Fruit fly (Drosophila melanogaster) whole organism, embryonic: Measurements from ENCODE around the gene CG12096.

Experiments used
- BtbVII ChIP-seq: fragments of 200-800 bp; sonication (Bioruptor generic); optimal IDR thresholded peaks from 3 replicates; lab custom pipeline; 2017; ENCODE audit warnings: missing biosample characterization, mild to moderate bottlenecking, missing genetic modification characterization
- CG10543 ChIP-seq: fragments of 200-800 bp; sonication (Bioruptor generic); optimal IDR thresholded peaks from 3 replicates; lab custom pipeline; 2017; ENCODE audit warnings: missing biosample characterization, mild to moderate bottlenecking, missing genetic modification characterization, moderate library complexity
- CG10565 ChIP-seq: fragments of 200-800 bp; sonication (Bioruptor generic); optimal IDR thresholded peaks from 3 replicates; lab custom pipeline; 2016; ENCODE audit warnings: missing biosample characterization, mild to moderate bottlenecking, missing genetic modification characterization
- CG12659 ChIP-seq: fragments of 200-800 bp; sonication (Bioruptor generic); optimal IDR thresholded peaks from 3 replicates; lab custom pipeline; 2017; ENCODE audit warnings: mild to moderate bottlenecking, missing biosample characterization, missing genetic modification reagents, missing genetic modification characterization
- CG14441 ChIP-seq: fragments of 200-800 bp; sonication (Bioruptor generic); IDR thresholded peaks from 2 replicates; pipeline ENCODE4 v1.3.6; 2022; ENCODE audit warnings: missing biosample characterization, missing genetic modification characterization
- CG1603 ChIP-seq: fragments of 200-800 bp; sonication (Bioruptor generic); optimal IDR thresholded peaks from 2 replicates; lab custom pipeline; 2019; ENCODE audit warnings: missing biosample characterization, mild to moderate bottlenecking, missing genetic modification characterization, moderate library complexity
- CG17359 ChIP-seq: fragments of 200-800 bp; sonication (Bioruptor generic); optimal IDR thresholded peaks from 3 replicates; lab custom pipeline; 2018; ENCODE audit warnings: missing biosample characterization, mild to moderate bottlenecking, missing genetic modification characterization, moderate library complexity
- CG17385 ChIP-seq: fragments of 200-800 bp; sonication (Bioruptor generic); optimal IDR thresholded peaks from 3 replicates; lab custom pipeline; 2018; ENCODE audit warnings: missing biosample characterization, mild to moderate bottlenecking, missing genetic modification characterization
- CG17802 ChIP-seq: fragments of 200-800 bp; sonication (Bioruptor generic); optimal IDR thresholded peaks from 2 replicates; lab custom pipeline; 2018; ENCODE audit warnings: missing biosample characterization, mild to moderate bottlenecking, missing genetic modification characterization, moderate library complexity
- CG2875 ChIP-seq: fragments of 200-800 bp; sonication (Bioruptor generic); optimal IDR thresholded peaks from 2 replicates; lab custom pipeline; 2017; ENCODE audit warnings: missing biosample characterization, mild to moderate bottlenecking, missing genetic modification characterization, missing genetic modification reagents
- CG32772 ChIP-seq: fragments of 200-800 bp; sonication (Bioruptor generic); IDR thresholded peaks from 2 replicates; pipeline ENCODE4 v1.3.6; 2022; ENCODE audit warnings: missing biosample characterization, missing genetic modification characterization
- CG3407 ChIP-seq: fragments of 200-800 bp; sonication (Bioruptor generic); optimal IDR thresholded peaks from 2 replicates; lab custom pipeline; 2018; ENCODE audit warnings: missing biosample characterization, mild to moderate bottlenecking, missing genetic modification characterization
- CG5953 ChIP-seq: fragments of 200-800 bp; sonication (Bioruptor generic); IDR thresholded peaks from 2 replicates; pipeline ENCODE4 v1.3.6; 2022; ENCODE audit warnings: missing biosample characterization, missing genetic modification characterization
- CG6654 ChIP-seq: fragments of 200-800 bp; sonication (Bioruptor generic); optimal IDR thresholded peaks from 2 replicates; lab custom pipeline; 2017; ENCODE audit warnings: missing biosample characterization, mild to moderate bottlenecking, missing genetic modification characterization
- CG6683 ChIP-seq: fragments of 200-800 bp; sonication (Bioruptor generic); optimal IDR thresholded peaks from 2 replicates; lab custom pipeline; 2017; ENCODE audit warnings: missing biosample characterization, mild to moderate bottlenecking, missing genetic modification characterization, missing genetic modification reagents
- CG8290 ChIP-seq, 3 experiments: fragments of 200-800 bp; sonication (Bioruptor generic); optimal IDR thresholded peaks; 2 replicates each; lab custom pipeline; 2016 to 2019; ENCODE audit warnings: missing biosample characterization in 3 of 3, missing genetic modification characterization in 3 of 3, mild to moderate bottlenecking in 2 of 3, moderate library complexity in 1 of 3
- CG9609 ChIP-seq: fragments of 200-800 bp; sonication (Bioruptor generic); optimal IDR thresholded peaks from 3 replicates; lab custom pipeline; 2016; ENCODE audit warnings: missing biosample characterization, missing genetic modification characterization
- D ChIP-seq, 2 experiments: fragments of 200-800 bp in 1 of 2; fragments of >200 bp in 1 of 2; sonication (Bioruptor generic) in 1 of 2; optimal IDR thresholded peaks; 2 replicates in 1 of 2; 3 replicates in 1 of 2; lab custom pipeline; 2017; ENCODE audit warnings: mild to moderate bottlenecking in 1 of 2, missing biosample characterization in 1 of 2, missing genetic modification characterization in 1 of 2, missing genetic modification reagents in 1 of 2
- Hmx ChIP-seq: fragments of 200-800 bp; sonication (Bioruptor generic); optimal IDR thresholded peaks from 2 replicates; lab custom pipeline; 2016; ENCODE audit warnings: missing biosample characterization, missing genetic modification characterization
- Hr39 ChIP-seq: fragments of >200 bp; optimal IDR thresholded peaks from 2 replicates; lab custom pipeline; 2017
- Max ChIP-seq: fragments of 200-800 bp; sonication (Bioruptor generic); optimal IDR thresholded peaks from 2 replicates; lab custom pipeline; 2016; ENCODE audit warnings: missing biosample characterization, mild to moderate bottlenecking, missing genetic modification characterization
- Neu2 ChIP-seq: fragments of 200-800 bp; sonication (Bioruptor generic); optimal IDR thresholded peaks from 3 replicates; lab custom pipeline; 2016; ENCODE audit warnings: missing biosample characterization, missing genetic modification characterization, borderline replicate concordance
- Optix ChIP-seq: fragments of 200-800 bp; sonication (Bioruptor generic); IDR thresholded peaks from 3 replicates; pipeline ENCODE4 v1.3.6; 2022; ENCODE audit warnings: missing biosample characterization, missing genetic modification characterization
- Sox102F ChIP-seq: fragments of 200-800 bp; sonication (Bioruptor generic); optimal IDR thresholded peaks from 2 replicates; lab custom pipeline; 2018; ENCODE audit warnings: missing biosample characterization, mild to moderate bottlenecking, missing genetic modification characterization, moderate library complexity
- YL-1 ChIP-seq: fragments of 200-800 bp; sonication (Bioruptor generic); optimal IDR thresholded peaks from 3 replicates; lab custom pipeline; 2017; ENCODE audit warnings: missing biosample characterization, mild to moderate bottlenecking, missing genetic modification characterization
- abd-A ChIP-seq: fragments of 200-800 bp; sonication (Bioruptor generic); optimal IDR thresholded peaks from 3 replicates; lab custom pipeline; 2019; ENCODE audit warnings: missing biosample characterization, mild to moderate bottlenecking, missing genetic modification characterization, moderate library complexity
- chn ChIP-seq: fragments of 200-800 bp; sonication (Bioruptor generic); optimal IDR thresholded peaks from 2 replicates; lab custom pipeline; 2016; ENCODE audit warnings: missing biosample characterization, missing genetic modification characterization
- croc ChIP-seq: fragments of 200-800 bp; sonication (Bioruptor generic); conservative IDR thresholded peaks from 3 replicates; pipeline ENCODE4 v1.3.6; 2022; ENCODE audit warnings: missing biosample characterization, missing genetic modification characterization
- en ChIP-seq: fragments of 200-800 bp; sonication (Bioruptor generic); optimal IDR thresholded peaks from 2 replicates; lab custom pipeline; 2016; ENCODE audit warnings: missing biosample characterization, missing genetic modification characterization
- ewg ChIP-seq: fragments of 200-800 bp; sonication (Bioruptor generic); optimal IDR thresholded peaks from 3 replicates; lab custom pipeline; 2017; ENCODE audit warnings: mild to moderate bottlenecking, missing biosample characterization, missing genetic modification reagents, missing genetic modification characterization
- gcm ChIP-seq: fragments of 200-800 bp; sonication (Bioruptor generic); optimal IDR thresholded peaks from 2 replicates; lab custom pipeline; 2019; ENCODE audit warnings: missing biosample characterization, mild to moderate bottlenecking, missing genetic modification characterization, moderate library complexity
- gem ChIP-seq: fragments of 200-800 bp; sonication (Bioruptor generic); optimal IDR thresholded peaks from 2 replicates; lab custom pipeline; 2019; ENCODE audit warnings: missing biosample characterization, mild to moderate bottlenecking, missing genetic modification characterization, moderate library complexity
- gsb ChIP-seq: fragments of 200-800 bp; sonication (Bioruptor generic); IDR thresholded peaks from 2 replicates; pipeline ENCODE4 v1.3.6; 2022; ENCODE audit warnings: missing biosample characterization, missing genetic modification characterization
- jigr1 ChIP-seq: fragments of 200-800 bp; sonication (Bioruptor generic); IDR thresholded peaks from 3 replicates; pipeline ENCODE4 v1.3.6; 2022; ENCODE audit warnings: missing biosample characterization, missing genetic modification characterization
- klu ChIP-seq: fragments of 200-800 bp; sonication (Bioruptor generic); IDR thresholded peaks from 2 replicates; pipeline ENCODE4 v1.3.6; 2022; ENCODE audit warnings: missing biosample characterization, missing genetic modification characterization
- lov ChIP-seq, 2 experiments: fragments of 200-800 bp in 1 of 2; fragments of >200 bp in 1 of 2; sonication (Bioruptor generic) in 1 of 2; IDR thresholded peaks in 1 of 2; optimal IDR thresholded peaks in 1 of 2; 2 replicates in 1 of 2; 3 replicates in 1 of 2; pipeline versions ENCODE4 v1.3.6 to Lab custom; 2017 to 2022; ENCODE audit warnings: missing biosample characterization in 1 of 2, missing genetic modification characterization in 1 of 2
- nmo ChIP-seq: fragments of 200-800 bp; sonication (Bioruptor generic); optimal IDR thresholded peaks from 2 replicates; lab custom pipeline; 2018; ENCODE audit warnings: missing biosample characterization, mild to moderate bottlenecking, missing genetic modification characterization, moderate library complexity
- odd ChIP-seq: fragments of 200-800 bp; sonication (Bioruptor generic); optimal IDR thresholded peaks from 2 replicates; lab custom pipeline; 2017; ENCODE audit warnings: missing biosample characterization, mild to moderate bottlenecking, missing genetic modification characterization
- prd ChIP-seq, 3 experiments: fragments of >200 bp in 2 of 3; fragments of 200-800 bp in 1 of 3; sonication (Bioruptor generic) in 1 of 3; optimal IDR thresholded peaks in 2 of 3; IDR thresholded peaks in 1 of 3; 2 replicates in 2 of 3; 3 replicates in 1 of 3; pipeline versions ENCODE4 v1.3.6 to Lab custom; 2017 to 2022; ENCODE audit warnings: missing biosample characterization in 1 of 3, missing genetic modification characterization in 1 of 3
- schlank ChIP-seq: fragments of 200-800 bp; sonication (Bioruptor generic); optimal IDR thresholded peaks from 2 replicates; lab custom pipeline; 2018; ENCODE audit warnings: missing biosample characterization, mild to moderate bottlenecking, missing genetic modification characterization
- scrt ChIP-seq: fragments of 200-800 bp; sonication (Bioruptor generic); optimal IDR thresholded peaks from 2 replicates; lab custom pipeline; 2018; ENCODE audit warnings: missing biosample characterization, mild to moderate bottlenecking, missing genetic modification characterization, moderate library complexity
- slp2 ChIP-seq: fragments of 200-800 bp; sonication (Bioruptor generic); optimal IDR thresholded peaks from 2 replicates; lab custom pipeline; 2016; ENCODE audit warnings: missing biosample characterization, missing genetic modification characterization
- stwl ChIP-seq: fragments of 200-800 bp; sonication (Bioruptor generic); optimal IDR thresholded peaks from 3 replicates; lab custom pipeline; 2018; ENCODE audit warnings: missing biosample characterization, mild to moderate bottlenecking, missing genetic modification characterization, moderate library complexity
- vfl ChIP-seq: fragments of 200-800 bp; sonication (Bioruptor generic); optimal IDR thresholded peaks from 2 replicates; lab custom pipeline; 2016; ENCODE audit warnings: missing biosample characterization, missing genetic modification characterization
- vnd ChIP-seq: fragments of 200-800 bp; sonication (Bioruptor generic); IDR thresholded peaks from 3 replicates; pipeline ENCODE4 v1.3.6; 2022; ENCODE audit warnings: missing biosample characterization, missing genetic modification characterization; ENCODE audit not compliant: partially characterized antibody
- zf30C ChIP-seq: fragments of 200-800 bp; sonication (Bioruptor generic); optimal IDR thresholded peaks from 3 replicates; lab custom pipeline; 2018; ENCODE audit warnings: missing biosample characterization, mild to moderate bottlenecking, missing genetic modification characterization

The CG12096 gene

dm6 chrX:13130175-13130822 lies 29.1 kb upstream of the CG12096 start (continued):
- no peak for TF ChIP-seq lov (optimal IDR thresholded peaks at IDR 0.05; lab: Kevin White, UChicago)
- TF ChIP-seq lov (GFP tag; IDR thresholded peaks at IDR 0.05; lab: Robert Waterston, UW), result no peak
- TF ChIP-seq gem, result peak; percentile 84
- TF ChIP-seq CG17802 (tag; lab: Kevin White, UChicago), result peak; percentile 12
- peak; percentile 55 for TF ChIP-seq CG1603 (tag; lab: Kevin White, UChicago)
- 0 out of 2 replicates have a peak, but pooled peaks have one; percentile 21 for TF ChIP-seq klu (GFP tag; lab: Robert Waterston, UW)
- TF ChIP-seq abd-A (tag; lab: Kevin White, UChicago), result no peak
- TF ChIP-seq CG17359, result peak; percentile 66
- TF ChIP-seq odd (GFP tag; lab: Kevin White, UChicago), result peak; percentile 80
- TF ChIP-seq en (GFP tag; lab: Kevin White, UChicago), result peak; percentile 52
- no peak for TF ChIP-seq zf30C (GFP tag; lab: Kevin White, UChicago)
- no peak for TF ChIP-seq prd (optimal IDR thresholded peaks at IDR 0.05; lab: Kevin White, UChicago)
- TF ChIP-seq prd (GFP tag; IDR thresholded peaks at IDR 0.05; lab: Robert Waterston, UW), result peak; percentile 61; the same call in 2 of the 3 replicates
- peak; percentile 36; the same call in 1 of the 3 replicates for TF ChIP-seq Optix (GFP tag; lab: Robert Waterston, UW)
- peak; percentile 84 for TF ChIP-seq nmo (GFP tag; lab: Kevin White, UChicago)
- TF ChIP-seq Hr39, result no peak
- TF ChIP-seq scrt (GFP tag; lab: Kevin White, UChicago), result peak; percentile 95
- TF ChIP-seq CG9609, result peak; percentile 66
- TF ChIP-seq Hmx (GFP tag; lab: Kevin White, UChicago), result peak; percentile 25
- TF ChIP-seq CG17385, result peak; percentile 73
- peak; percentile 46 for TF ChIP-seq CG2875 (GFP tag; lab: Kevin White, UChicago)
- peak; percentile 64 for TF ChIP-seq CG10543 (GFP tag; lab: Kevin White, UChicago)
- TF ChIP-seq slp2 (GFP tag; lab: Kevin White, UChicago), result peak; percentile 71
- peak; percentile 35 for TF ChIP-seq CG3407 (GFP tag; lab: Kevin White, UChicago)
- peak; percentile 63 for TF ChIP-seq Sox102F
- no peak for TF ChIP-seq D (optimal IDR thresholded peaks at IDR 0.05; lab: Kevin White, UChicago)
- TF ChIP-seq D (GFP tag; optimal IDR thresholded peaks at IDR 0.05; lab: Kevin White, UChicago), result peak; percentile 77
- peak; percentile 52 for TF ChIP-seq CG6654 (GFP tag; lab: Kevin White, UChicago)
- peak; percentile 50 for TF ChIP-seq CG6683 (GFP tag; lab: Kevin White, UChicago)
- TF ChIP-seq chn (GFP tag; lab: Kevin White, UChicago), result peak; percentile 69
- TF ChIP-seq CG12659 (GFP tag; lab: Kevin White, UChicago), result peak; percentile 78
- TF ChIP-seq vnd (GFP tag; lab: Robert Waterston, UW), result no peak
- peak; percentile 65 for TF ChIP-seq Max (GFP tag; lab: Kevin White, UChicago)
- TF ChIP-seq Neu2 (GFP tag; lab: Kevin White, UChicago), result no peak
- TF ChIP-seq jigr1, result no peak
- peak; percentile 58 for TF ChIP-seq BtbVII
- TF ChIP-seq CG32772 (GFP tag; lab: Robert Waterston, UW), result peak; percentile 35; the same call in 1 of the 2 replicates
- peak; percentile 42 for TF ChIP-seq YL-1 (GFP tag; lab: Kevin White, UChicago)
- peak; percentile 13 for TF ChIP-seq CG8290 (GFP tag; optimal IDR thresholded peaks at IDR 0.05; lab: Kevin White, UChicago)
- TF ChIP-seq CG8290 (tag; optimal IDR thresholded peaks at IDR 0.05; lab: Kevin White, UChicago), result peak in 1 of 2 experiments; percentile 40
- peak; percentile 70 for TF ChIP-seq gcm (GFP tag; lab: Kevin White, UChicago)
- TF ChIP-seq stwl (tag; lab: Kevin White, UChicago), result no peak
- TF ChIP-seq CG5953, result no peak
- 0 out of 2 replicates have a peak, but pooled peaks have one; percentile 9 for TF ChIP-seq CG14441
- TF ChIP-seq vfl, result no peak
- no peak for TF ChIP-seq gsb (GFP tag; lab: Robert Waterston, UW)
- peak; percentile 33 for TF ChIP-seq CG10565
- peak; percentile 56 for TF ChIP-seq schlank (tag; lab: Kevin White, UChicago)
- peak; percentile 49; the same call in 2 of the 3 replicates for TF ChIP-seq croc (GFP tag; lab: Robert Waterston, UW)
- peak; percentile 96 for TF ChIP-seq ewg (GFP tag; lab: Kevin White, UChicago)
